Worm (Caenorhabditis elegans): ENCODE data around the gene T07D3.9.

ce11 chrII:875739-876138 lies 25.0 kb downstream of the T07D3.9 start:
- TF ChIP-seq pax-1 (tag; optimal IDR thresholded peaks at IDR 0.05) (no peak), ama-1 (optimal IDR thresholded peaks at IDR 0.05) (no peak), ceh-45 (GFP tag; IDR thresholded peaks at IDR 0.05) (no peak), ceh-18 (tag; optimal IDR thresholded peaks at IDR 0.05) (no peak), nhr-11 (tag; optimal IDR thresholded peaks at IDR 0.05) (no peak), ceh-9 (tag; optimal IDR thresholded peaks at IDR 0.05) (no peak), pat-9 (tag; optimal IDR thresholded peaks at IDR 0.05) (no peak)

Measured in whole organism, late embryonic.